Fruit fly (Drosophila melanogaster) whole organism, pupa: ENCODE results near the gene Cp36.

Experiments
- CG12605 ChIP-seq: fragments of 200-800 bp; sonication (Bioruptor generic); IDR thresholded peaks from 2 replicates; pipeline ENCODE4 v1.3.6; 2022; ENCODE audit warnings: missing biosample characterization, missing genetic modification characterization
- CG13204 ChIP-seq: fragments of 200-800 bp; sonication (Bioruptor generic); optimal IDR thresholded peaks from 2 replicates; lab custom pipeline; 2018; ENCODE audit warnings: missing biosample characterization, mild to moderate bottlenecking, missing genetic modification characterization, moderate library complexity
- CG17806 ChIP-seq: fragments of 200-800 bp; sonication (Bioruptor generic); optimal IDR thresholded peaks from 2 replicates; lab custom pipeline; 2018; ENCODE audit warnings: missing biosample characterization, mild to moderate bottlenecking, missing genetic modification characterization, moderate library complexity
- CG32121 ChIP-seq: fragments of 200-800 bp; sonication (Bioruptor generic); IDR thresholded peaks from 2 replicates; pipeline ENCODE4 v1.3.6; 2022; ENCODE audit warnings: missing biosample characterization, missing genetic modification characterization
- CG4496 ChIP-seq: fragments of 200-800 bp; sonication (Bioruptor generic); IDR thresholded peaks from 3 replicates; pipeline ENCODE4 v1.3.6; 2022; ENCODE audit warnings: missing biosample characterization, missing genetic modification characterization
- CG8159 ChIP-seq: fragments of 200-800 bp; sonication (Bioruptor generic); optimal IDR thresholded peaks from 3 replicates; lab custom pipeline; 2018; ENCODE audit warnings: missing biosample characterization, mild to moderate bottlenecking, missing genetic modification characterization, moderate library complexity
- CG8301 ChIP-seq: fragments of 200-800 bp; sonication (Bioruptor generic); optimal IDR thresholded peaks from 2 replicates; lab custom pipeline; 2018; ENCODE audit warnings: missing biosample characterization, mild to moderate bottlenecking, missing genetic modification characterization
- CG9948 ChIP-seq: fragments of 200-800 bp; sonication (Bioruptor generic); optimal IDR thresholded peaks from 2 replicates; lab custom pipeline; 2018; ENCODE audit warnings: missing biosample characterization, mild to moderate bottlenecking, missing genetic modification characterization, moderate library complexity
- D1 ChIP-seq: fragments of 200-800 bp; sonication (Bioruptor generic); optimal IDR thresholded peaks from 2 replicates; lab custom pipeline; 2018; ENCODE audit warnings: missing biosample characterization, mild to moderate bottlenecking, missing genetic modification characterization, moderate library complexity
- EcR ChIP-seq: fragments of 200-800 bp; sonication (Bioruptor generic); optimal IDR thresholded peaks from 3 replicates; lab custom pipeline; 2019; ENCODE audit warnings: missing biosample characterization, missing genetic modification characterization, mild to moderate bottlenecking, moderate library complexity, missing genetic modification reagents
- Ets98B ChIP-seq: fragments of 200-800 bp; sonication (Bioruptor generic); IDR thresholded peaks from 2 replicates; pipeline ENCODE4 v1.3.6; 2022; ENCODE audit warnings: missing biosample characterization, missing genetic modification characterization
- gl ChIP-seq: fragments of 200-800 bp; sonication (Bioruptor generic); optimal IDR thresholded peaks from 2 replicates; lab custom pipeline; 2018; ENCODE audit warnings: missing biosample characterization, mild to moderate bottlenecking, missing genetic modification characterization
- rn ChIP-seq: fragments of 200-800 bp; sonication (Bioruptor generic); IDR thresholded peaks from 2 replicates; pipeline ENCODE4 v1.3.6; 2022; ENCODE audit warnings: missing biosample characterization, missing genetic modification characterization

- TF ChIP-seq gl (tag; lab: Kevin White, UChicago) (no peak), CG13204 (GFP tag; lab: Kevin White, UChicago) (no peak), D1 (tag; lab: Kevin White, UChicago) (no peak), EcR (no peak), CG8301 (tag; lab: Kevin White, UChicago) (no peak), CG4496 (GFP tag; lab: Robert Waterston, UW) (no peak), CG12605 (no peak), CG8159 (tag; lab: Kevin White, UChicago) (no peak), CG32121 (no peak), CG9948 (tag; lab: Kevin White, UChicago) (no peak), Ets98B (GFP tag; lab: Robert Waterston, UW) (no peak), CG17806 (no peak), rn (GFP tag; lab: Robert Waterston, UW) (no peak)
Observed at dm6 chrX:8470588-8470987, 8.5 kb upstream of the Cp36 start, which contains the start of gene Cp7Fa.
